Worm (Caenorhabditis elegans) whole organism, mixed stage, embryonic: ENCODE measurements around the gene H20J04.1.

Experiments used
- blmp-1 ChIP-seq: fragments of 150-350 bp; optimal IDR thresholded peaks from 2 replicates; lab custom pipeline; 2014; ENCODE audit warnings: missing biosample characterization, missing genetic modification characterization
- elt-1 ChIP-seq: sonication (generic microtip); optimal IDR thresholded peaks from 2 replicates; lab custom pipeline; 2017; ENCODE audit warnings: missing genetic modification characterization, mild to moderate bottlenecking, missing compliant biosample characterization, antibody characterized with exemption, moderate library complexity, borderline replicate concordance; ENCODE audit not compliant: insufficient read depth
- elt-3 ChIP-seq: fragments of 150-350 bp; optimal IDR thresholded peaks from 2 replicates; lab custom pipeline; 2014; ENCODE audit warnings: missing biosample characterization, missing genetic modification characterization
- lsy-2 ChIP-seq: fragments of 150-350 bp; optimal IDR thresholded peaks from 2 replicates; lab custom pipeline; 2014; ENCODE audit warnings: missing biosample characterization, missing genetic modification characterization
- mab-5 ChIP-seq: fragments of 150-350 bp; optimal IDR thresholded peaks from 2 replicates; lab custom pipeline; 2014; ENCODE audit warnings: missing biosample characterization, missing genetic modification characterization
- nhr-2 ChIP-seq: fragments of 150-350 bp; optimal IDR thresholded peaks from 2 replicates; lab custom pipeline; 2014; ENCODE audit warnings: missing biosample characterization, missing genetic modification characterization
- nhr-76 ChIP-seq: sonication (generic microtip); optimal IDR thresholded peaks from 2 replicates; lab custom pipeline; 2017; ENCODE audit warnings: missing biosample characterization, missing genetic modification characterization
- sem-2 ChIP-seq: fragments of 200-800 bp; sonication (Bioruptor generic); optimal IDR thresholded peaks from 2 replicates; lab custom pipeline; 2018; ENCODE audit warnings: mild to moderate bottlenecking, missing genetic modification characterization, missing compliant biosample characterization
- sptf-1 ChIP-seq: sonication (generic microtip); optimal IDR thresholded peaks from 2 replicates; lab custom pipeline; 2017; ENCODE audit warnings: mild to moderate bottlenecking, missing genetic modification characterization, moderate library complexity, missing compliant biosample characterization
- zip-8 ChIP-seq: fragments of 150-350 bp; optimal IDR thresholded peaks from 2 replicates; lab custom pipeline; 2014; ENCODE audit warnings: missing biosample characterization, missing genetic modification characterization

ce11 chrII:4341484-4341883 lies 13.9 kb upstream of the H20J04.1 start:
- TF ChIP-seq sptf-1 (no peak), zip-8 (no peak), nhr-76 (tag; lab: Kevin White, UChicago) (no peak), blmp-1 (tag; lab: Kevin White, UChicago) (no peak), lsy-2 (tag; lab: Kevin White, UChicago) (no peak), elt-1 (tag; lab: Kevin White, UChicago) (no peak), nhr-2 (tag; lab: Kevin White, UChicago) (no peak), mab-5 (no peak), elt-3 (tag; lab: Kevin White, UChicago) (no peak), sem-2 (GFP tag; lab: Kevin White, UChicago) (no peak)
